Fruit fly (Drosophila melanogaster) whole organism, adult: ENCODE data around the gene CG13318.

ENCODE experiments used
- CG11617 ChIP-seq: fragments of 200-800 bp; sonication (Bioruptor generic); optimal IDR thresholded peaks from 2 replicates; lab custom pipeline; 2017; ENCODE audit warnings: mild to moderate bottlenecking, missing biosample characterization, missing genetic modification reagents, missing genetic modification characterization
- CG12768 ChIP-seq: fragments of 200-800 bp; sonication (Bioruptor generic); optimal IDR thresholded peaks from 2 replicates; lab custom pipeline; 2017; ENCODE audit warnings: missing biosample characterization, missing genetic modification characterization, mild to moderate bottlenecking, moderate library complexity, missing genetic modification reagents
- CG14711 ChIP-seq: fragments of 200-800 bp; sonication (Bioruptor generic); optimal IDR thresholded peaks from 2 replicates; lab custom pipeline; 2018; ENCODE audit warnings: missing biosample characterization, mild to moderate bottlenecking, missing genetic modification characterization, moderate library complexity
- CG1620 ChIP-seq: fragments of 200-800 bp; sonication (Bioruptor generic); optimal IDR thresholded peaks from 2 replicates; lab custom pipeline; 2016; ENCODE audit warnings: missing biosample characterization, missing genetic modification characterization
- CG33017 ChIP-seq: fragments of 200-800 bp; sonication (Bioruptor generic); optimal IDR thresholded peaks from 2 replicates; lab custom pipeline; 2018; ENCODE audit warnings: missing biosample characterization, mild to moderate bottlenecking, missing genetic modification characterization, moderate library complexity
- CG5204 ChIP-seq: fragments of 200-800 bp; sonication (Bioruptor generic); optimal IDR thresholded peaks from 2 replicates; lab custom pipeline; 2016; ENCODE audit warnings: missing biosample characterization, missing genetic modification characterization
- CG7045 ChIP-seq: fragments of 200-800 bp; sonication (Bioruptor generic); optimal IDR thresholded peaks from 2 replicates; lab custom pipeline; 2017; ENCODE audit warnings: missing biosample characterization, mild to moderate bottlenecking, missing genetic modification characterization
- CG7101 ChIP-seq: fragments of 200-800 bp; sonication (Bioruptor generic); optimal IDR thresholded peaks from 2 replicates; lab custom pipeline; 2018; ENCODE audit warnings: missing biosample characterization, mild to moderate bottlenecking, missing genetic modification characterization, moderate library complexity
- Clk ChIP-seq: fragments of 200-800 bp; sonication (Bioruptor generic); optimal IDR thresholded peaks from 2 replicates; lab custom pipeline; 2017; ENCODE audit warnings: missing biosample characterization, missing genetic modification characterization
- Crg-1 ChIP-seq: fragments of 200-800 bp; sonication (Bioruptor generic); optimal IDR thresholded peaks from 2 replicates; lab custom pipeline; 2016; ENCODE audit warnings: missing biosample characterization, missing genetic modification characterization
- Hr96 ChIP-seq: fragments of 200-800 bp; sonication (Bioruptor generic); optimal IDR thresholded peaks from 2 replicates; lab custom pipeline; 2016; ENCODE audit warnings: missing biosample characterization, missing genetic modification characterization
- Mnt ChIP-seq: fragments of 200-800 bp; sonication (Bioruptor generic); optimal IDR thresholded peaks from 2 replicates; lab custom pipeline; 2016; ENCODE audit warnings: missing biosample characterization, mild to moderate bottlenecking, missing genetic modification characterization
- cic ChIP-seq: fragments of 200-800 bp; sonication (Bioruptor generic); optimal IDR thresholded peaks from 2 replicates; lab custom pipeline; 2017; ENCODE audit warnings: missing biosample characterization, mild to moderate bottlenecking, missing genetic modification characterization, moderate library complexity
- cnc ChIP-seq, 2 experiments: fragments of >200 bp; optimal IDR thresholded peaks; 2 replicates each; lab custom pipeline; 2017
- kay ChIP-seq: fragments of 200-800 bp; sonication (Bioruptor generic); peaks from one replicate; lab custom pipeline; 2016; ENCODE audit warnings: missing biosample characterization, missing genetic modification characterization, borderline replicate concordance
- ovo ChIP-seq: fragments of 200-800 bp; sonication (Bioruptor generic); optimal IDR thresholded peaks from 2 replicates; lab custom pipeline; 2016; ENCODE audit warnings: missing biosample characterization, missing genetic modification characterization
- pad ChIP-seq: fragments of 200-800 bp; sonication (Bioruptor generic); optimal IDR thresholded peaks from 3 replicates; lab custom pipeline; 2017; ENCODE audit warnings: missing biosample characterization, missing genetic modification characterization, mild to moderate bottlenecking, moderate library complexity, missing genetic modification reagents
- tj ChIP-seq: fragments of 200-800 bp; sonication (Bioruptor generic); optimal IDR thresholded peaks from 3 replicates; lab custom pipeline; 2017; ENCODE audit warnings: missing biosample characterization, mild to moderate bottlenecking, missing genetic modification characterization, moderate library complexity
- toe ChIP-seq: fragments of 200-800 bp; sonication (Bioruptor generic); optimal IDR thresholded peaks from 2 replicates; lab custom pipeline; 2016; ENCODE audit warnings: missing biosample characterization, missing genetic modification characterization

CG13318 gene

DNA sequence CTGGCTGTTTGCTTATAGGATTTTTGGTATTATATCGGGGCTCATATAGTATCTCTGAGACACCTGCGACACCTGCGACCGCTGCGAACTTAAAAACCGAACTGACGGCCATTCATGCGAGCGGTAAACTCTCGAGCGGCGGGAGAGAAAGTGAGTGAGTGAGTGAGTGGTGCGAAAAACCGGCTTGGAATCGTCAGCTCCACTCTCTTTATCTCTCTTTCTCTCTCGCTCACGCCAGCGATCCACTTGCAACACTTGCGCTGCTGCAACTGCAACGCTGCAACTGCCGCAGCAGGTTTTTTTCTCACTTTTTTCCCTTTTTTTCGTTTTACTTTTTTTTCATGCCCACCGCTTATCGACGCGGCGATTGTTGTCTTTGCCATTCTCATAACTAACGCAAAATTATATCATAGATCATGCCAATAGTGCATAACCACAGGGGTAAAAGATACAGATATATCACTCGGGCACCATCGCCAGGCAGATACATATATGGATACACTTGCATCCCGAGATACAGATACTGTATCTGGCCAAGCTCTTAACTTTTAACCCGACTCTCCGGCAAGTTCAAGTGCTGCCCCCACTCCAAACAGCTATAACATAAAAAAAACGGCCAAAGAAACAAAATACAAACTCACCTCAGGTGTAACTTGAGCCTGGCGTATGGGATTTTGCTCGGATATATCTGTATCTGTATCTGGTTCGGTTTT is 20.1 kb upstream of the CG13318 start:
- TF ChIP-seq CG1620: no peak
- TF ChIP-seq cic (GFP tag; lab: Kevin White, UChicago): no peak
- no peak for TF ChIP-seq CG14711 (tag; lab: Kevin White, UChicago)
- no peak for TF ChIP-seq Crg-1 (GFP tag; lab: Kevin White, UChicago)
- TF ChIP-seq tj (GFP tag; lab: Kevin White, UChicago): no peak
- no peak for TF ChIP-seq Clk (GFP tag; lab: Kevin White, UChicago)
- no peak for TF ChIP-seq CG33017 (tag; lab: Kevin White, UChicago)
- TF ChIP-seq kay (GFP tag; lab: Kevin White, UChicago): no peak
- TF ChIP-seq CG7101 (tag; lab: Kevin White, UChicago): no peak
- TF ChIP-seq Hr96: no peak
- TF ChIP-seq toe (GFP tag; lab: Kevin White, UChicago): no peak
- no peak for TF ChIP-seq pad
- TF ChIP-seq CG5204 (GFP tag; lab: Kevin White, UChicago): no peak
- TF ChIP-seq CG11617 (GFP tag; lab: Kevin White, UChicago): no peak
- TF ChIP-seq Mnt (GFP tag; lab: Kevin White, UChicago): no peak
- TF ChIP-seq ovo (GFP tag; lab: Kevin White, UChicago): no peak

DNA sequence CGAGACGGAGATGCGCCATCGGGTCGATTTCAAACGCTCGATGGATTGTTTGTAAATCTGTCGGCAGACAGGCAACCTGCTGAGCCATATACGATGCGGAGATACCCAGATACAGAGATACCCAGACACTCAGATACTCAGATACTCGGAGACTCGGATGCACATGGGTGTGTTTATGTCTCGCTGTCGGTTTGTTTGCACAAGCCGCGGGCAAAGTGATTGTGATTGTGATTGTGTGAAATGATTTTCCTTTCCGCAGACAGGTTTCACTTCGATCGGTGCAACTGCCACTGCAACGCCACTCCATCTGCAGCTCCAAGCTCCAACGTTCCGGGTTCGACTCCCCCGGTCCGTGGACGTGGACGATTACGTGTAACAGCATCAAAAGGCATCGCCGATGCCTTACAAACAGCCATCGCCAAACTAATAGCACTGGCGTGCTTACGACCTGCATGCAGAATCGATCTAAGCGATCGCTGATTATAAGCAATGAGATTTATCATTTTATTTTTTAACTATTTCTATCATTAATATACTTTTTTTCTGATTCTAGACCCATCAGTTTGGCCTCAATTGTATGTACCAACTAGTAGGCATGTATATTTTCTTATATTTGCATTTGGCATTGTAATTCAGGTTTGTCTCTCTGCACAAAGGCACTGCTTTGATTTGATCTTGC is 16.4 kb upstream of the CG13318 start:
- TF ChIP-seq CG7101 (tag; lab: Kevin White, UChicago): no peak
- TF ChIP-seq kay (GFP tag; lab: Kevin White, UChicago): no peak
- TF ChIP-seq CG1620: no peak
- no peak for TF ChIP-seq CG5204 (GFP tag; lab: Kevin White, UChicago)

DNA sequence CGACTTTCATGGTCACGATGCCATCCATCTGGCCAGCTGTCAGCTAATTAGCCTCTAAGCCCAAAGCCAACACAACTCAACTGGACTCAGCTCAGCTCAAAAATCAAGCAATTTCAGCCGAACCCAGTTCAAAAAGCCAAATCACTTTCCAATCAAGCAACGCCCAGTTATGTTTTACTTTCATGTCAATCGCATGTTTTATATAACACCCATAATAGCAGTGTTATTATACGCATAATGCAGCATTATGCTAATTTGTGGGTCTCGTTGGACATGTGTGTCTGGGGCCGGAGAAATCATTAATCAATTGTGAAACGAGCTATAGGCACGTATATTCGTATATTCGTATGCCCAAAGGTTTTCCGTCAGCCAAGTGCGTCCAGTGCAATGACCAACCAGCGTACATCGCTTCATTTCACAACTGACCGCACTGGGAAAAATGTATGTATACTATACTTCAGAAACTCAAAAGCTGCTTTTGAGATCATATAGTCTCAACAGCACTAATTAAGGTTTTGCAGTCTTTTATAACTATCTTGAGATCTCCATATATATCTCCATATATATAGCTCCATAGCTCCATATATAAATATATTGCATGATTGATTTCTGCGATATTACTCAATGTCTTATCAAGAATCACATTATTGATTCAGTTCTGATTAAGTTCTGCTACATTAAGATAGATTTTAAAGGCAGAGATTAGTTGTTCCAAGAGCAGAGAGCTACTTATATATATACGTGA is 15.2 kb upstream of the CG13318 start:
- TF ChIP-seq cic (GFP tag; lab: Kevin White, UChicago) (no peak), cnc (optimal IDR thresholded peaks at IDR 0.05; lab: Kevin White, UChicago) (no peak), toe (GFP tag; lab: Kevin White, UChicago) (no peak), Mnt (GFP tag; lab: Kevin White, UChicago) (no peak), CG11617 (GFP tag; lab: Kevin White, UChicago) (no peak), ovo (GFP tag; lab: Kevin White, UChicago) (no peak)

DNA sequence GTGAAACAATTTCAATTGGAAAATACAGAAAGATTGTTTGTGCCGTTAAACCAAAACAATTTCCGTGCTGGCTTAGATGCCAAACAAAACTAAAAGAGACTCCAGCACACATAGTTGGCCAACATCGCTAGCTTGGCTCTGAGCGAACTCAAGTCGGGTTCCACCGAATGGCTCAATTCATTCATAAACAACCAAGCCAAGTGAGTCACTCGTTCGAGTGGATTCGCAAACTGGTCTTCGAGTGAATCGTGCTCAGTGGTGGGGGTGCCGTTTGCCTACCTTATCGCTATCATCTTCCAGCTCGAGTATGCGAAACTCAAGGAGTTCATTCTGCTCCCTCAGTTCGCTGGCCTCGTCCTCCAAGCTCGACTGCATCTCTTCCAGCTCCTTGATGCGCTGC is 13.0 kb upstream of the CG13318 start:
- TF ChIP-seq CG7045 (no peak), CG12768 (GFP tag; lab: Kevin White, UChicago) (no peak), CG11617 (GFP tag; lab: Kevin White, UChicago) (no peak), CG1620 (no peak), CG14711 (tag; lab: Kevin White, UChicago) (no peak), cic (GFP tag; lab: Kevin White, UChicago) (no peak), pad (no peak), ovo (GFP tag; lab: Kevin White, UChicago) (no peak), cnc (optimal IDR thresholded peaks at IDR 0.05; lab: Kevin White, UChicago) (no peak), CG33017 (tag; lab: Kevin White, UChicago) (no peak), CG5204 (GFP tag; lab: Kevin White, UChicago) (no peak), CG7101 (tag; lab: Kevin White, UChicago) (no peak), Hr96 (no peak), Crg-1 (GFP tag; lab: Kevin White, UChicago) (no peak), kay (GFP tag; lab: Kevin White, UChicago) (no peak), Clk (GFP tag; lab: Kevin White, UChicago) (no peak), toe (GFP tag; lab: Kevin White, UChicago) (no peak), Mnt (GFP tag; lab: Kevin White, UChicago) (no peak)

dm6 chr3R:8784788-8785187 is 12.3 kb upstream of the CG13318 start:
- TF ChIP-seq Crg-1 (GFP tag; lab: Kevin White, UChicago) (no peak), CG33017 (tag; lab: Kevin White, UChicago) (no peak), toe (GFP tag; lab: Kevin White, UChicago) (no peak), CG12768 (GFP tag; lab: Kevin White, UChicago) (no peak), Hr96 (no peak), cnc (optimal IDR thresholded peaks at IDR 0.05; lab: Kevin White, UChicago) (no peak)

dm6 chr3R:8780689-8781088 is 8.2 kb upstream of the CG13318 start, which contains the start of gene CG33189:
CG33189 (minus strand) TSS chr3R:8780789.
- no peak for TF ChIP-seq CG12768 (GFP tag; lab: Kevin White, UChicago)
- no peak for TF ChIP-seq ovo (GFP tag; lab: Kevin White, UChicago)
- no peak for TF ChIP-seq pad
- no peak for TF ChIP-seq kay (GFP tag; lab: Kevin White, UChicago)
- TF ChIP-seq CG33017 (tag; lab: Kevin White, UChicago): no peak
- no peak for TF ChIP-seq CG1620
- no peak for TF ChIP-seq toe (GFP tag; lab: Kevin White, UChicago)
- no peak for TF ChIP-seq Clk (GFP tag; lab: Kevin White, UChicago)
- TF ChIP-seq Mnt (GFP tag; lab: Kevin White, UChicago): no peak
- TF ChIP-seq cic (GFP tag; lab: Kevin White, UChicago): no peak
- TF ChIP-seq cnc (optimal IDR thresholded peaks at IDR 0.05; lab: Kevin White, UChicago): no peak
- TF ChIP-seq Crg-1 (GFP tag; lab: Kevin White, UChicago): no peak
